Fruit fly (Drosophila melanogaster): ENCODE data around the gene Rab18.

Rab18 gene

DNA sequence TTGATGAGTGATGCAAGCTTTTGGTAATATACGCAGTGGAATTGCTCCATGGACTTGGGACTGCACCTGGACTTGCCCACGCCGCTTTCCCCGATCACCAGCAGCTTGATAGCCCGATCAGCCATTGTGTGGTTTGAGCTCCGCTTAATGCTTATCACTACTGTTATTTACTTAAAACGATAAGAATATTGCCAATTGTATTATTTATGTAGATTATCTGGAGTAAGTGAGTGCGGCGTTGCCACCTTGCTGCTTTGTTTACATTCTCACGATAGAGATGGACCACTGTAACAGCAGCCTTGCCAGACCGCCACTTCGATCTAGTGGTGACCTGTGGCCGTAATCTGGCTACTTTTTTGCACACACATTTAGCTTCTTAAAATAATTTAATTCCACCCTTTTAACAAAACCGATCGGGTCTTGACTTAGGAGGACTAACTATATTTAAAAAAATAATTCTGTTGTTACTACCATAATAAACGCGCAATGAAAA lies at the start of gene Rab18:
Rab18 (minus strand) TSS at position 276 of the 493 bp plus-strand sequence.
- TF ChIP-seq CG8478 (optimal IDR thresholded peaks at IDR 0.05) (no peak), CTCF (optimal IDR thresholded peaks at IDR 0.05) (peak in 1 of 2 experiments; percentile 16)

DNA sequence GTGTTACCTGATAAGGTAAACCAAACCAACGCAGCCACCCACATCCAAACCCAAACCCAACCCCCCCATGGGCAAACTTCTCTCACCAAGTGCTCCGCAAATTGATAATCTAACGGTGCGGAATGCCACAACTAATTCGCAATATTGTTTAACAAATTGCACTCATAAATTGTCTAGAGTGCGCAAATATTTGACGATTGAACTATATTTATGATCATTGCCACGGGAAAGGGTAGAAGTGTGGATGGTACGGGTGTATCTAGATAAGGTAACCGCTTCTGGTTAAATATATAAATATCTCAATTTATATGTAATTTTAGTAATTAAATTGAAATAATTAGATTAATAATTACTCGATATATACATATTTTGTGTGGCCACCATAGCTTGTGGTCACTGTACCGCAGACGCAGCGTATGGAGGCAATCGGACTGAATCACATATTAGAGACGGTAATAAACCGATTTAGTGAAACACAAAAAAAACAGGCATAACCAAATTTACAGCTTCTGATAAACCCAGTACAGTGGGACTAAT lies 46.9 kb upstream of the Rab18 start:
- TF ChIP-seq CG8478 (optimal IDR thresholded peaks at IDR 0.05) = no peak
- TF ChIP-seq CTCF (optimal IDR thresholded peaks at IDR 0.05) = no peak

DNA sequence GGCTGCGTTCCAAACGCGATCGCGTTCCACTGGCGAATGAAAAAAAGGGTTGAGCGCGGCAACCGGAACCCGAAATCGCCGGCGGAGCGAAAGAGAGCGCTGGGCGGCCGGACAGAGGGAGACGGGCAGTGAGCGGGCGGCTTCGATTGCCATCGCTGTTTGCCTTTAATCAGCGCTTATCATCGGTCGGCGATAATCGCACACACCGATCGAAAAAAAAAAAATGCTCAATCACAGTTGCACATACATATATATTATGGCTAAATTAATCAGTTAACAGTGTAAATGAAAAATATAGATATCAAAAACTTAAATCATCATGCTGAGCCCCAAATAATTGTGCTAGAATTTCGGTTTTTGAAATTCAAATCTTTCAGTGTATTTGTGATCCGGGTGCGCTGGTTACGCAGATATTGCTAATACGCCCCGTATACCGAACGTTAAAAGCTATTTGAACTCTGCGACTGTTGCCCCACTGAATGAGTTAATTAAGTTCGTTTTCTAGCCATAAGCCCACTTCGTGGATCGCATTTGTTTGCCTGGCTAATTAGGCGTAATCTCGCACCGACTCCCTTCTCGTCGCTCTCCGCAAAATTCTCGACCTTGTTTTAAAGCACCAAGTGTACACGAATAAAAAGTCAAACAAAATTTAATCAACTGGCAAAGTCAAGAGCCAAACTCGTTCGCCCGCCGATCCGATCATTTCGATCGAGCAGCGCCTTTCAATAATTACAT lies 46.3 kb upstream of the Rab18 start, which contains the start of gene CG33080:
CG33080 (minus strand) TSS at position 38 of the 735 bp plus-strand sequence.
- TF ChIP-seq CTCF (optimal IDR thresholded peaks at IDR 0.05) (no peak), CG8478 (optimal IDR thresholded peaks at IDR 0.05) (no peak)

DNA sequence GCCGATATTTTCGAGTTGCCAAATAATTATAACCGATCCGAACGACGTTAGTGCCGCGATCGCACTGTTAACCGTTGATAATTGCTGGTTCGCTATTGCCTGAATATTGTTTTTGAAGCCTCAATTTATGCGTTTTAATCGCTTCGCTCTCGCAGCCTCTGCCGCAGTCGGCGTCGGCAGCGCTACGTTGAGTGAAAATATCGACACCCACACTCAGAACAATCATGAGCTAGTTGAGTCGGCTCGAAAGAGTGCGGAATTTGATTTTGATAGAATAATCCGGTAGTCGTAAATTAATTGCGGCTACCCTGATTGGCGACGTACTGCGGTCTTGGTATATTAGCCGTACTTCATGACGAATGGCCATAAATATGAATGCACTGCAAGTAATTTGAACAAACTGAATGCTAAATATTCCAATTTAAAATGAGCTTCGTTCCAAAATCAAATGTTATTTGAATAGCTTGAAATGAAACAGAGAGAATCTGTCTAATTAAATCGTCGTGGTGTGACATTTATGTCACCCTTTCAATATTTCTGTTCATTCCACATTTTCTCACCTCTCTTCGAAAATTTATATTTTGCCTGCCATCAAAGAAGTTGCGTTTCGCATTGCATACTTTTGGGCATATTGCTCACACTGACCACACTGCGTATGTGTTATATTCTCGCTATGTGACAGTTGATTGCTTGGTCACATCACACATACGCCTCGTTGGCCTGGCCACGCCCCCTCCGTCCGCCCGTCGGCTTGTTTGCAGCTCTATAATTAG lies 44.0 kb upstream of the Rab18 start:
- TF ChIP-seq CG8478 (optimal IDR thresholded peaks at IDR 0.05) (no peak), CTCF (optimal IDR thresholded peaks at IDR 0.05) (no peak)

DNA sequence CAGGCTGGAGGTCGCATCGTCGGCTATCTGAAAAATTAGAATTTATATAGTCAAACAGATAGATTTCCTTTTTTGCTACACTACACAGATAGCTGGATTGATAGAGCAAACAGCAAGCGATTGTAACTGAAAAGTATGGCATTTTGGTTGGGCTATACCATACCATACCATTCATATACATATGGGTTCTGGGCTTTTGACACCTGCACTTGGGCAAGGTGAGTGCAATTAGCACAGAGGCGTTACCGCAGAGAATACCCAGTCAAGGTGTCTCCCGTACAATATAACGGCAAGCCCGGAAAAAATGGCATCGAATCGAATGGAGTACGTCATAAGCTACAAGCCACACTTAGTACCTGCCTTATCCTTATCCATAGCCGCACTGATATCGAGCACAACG lies 43.2 kb upstream of the Rab18 start:
- TF ChIP-seq CG8478 (optimal IDR thresholded peaks at IDR 0.05) (no peak), CTCF (optimal IDR thresholded peaks at IDR 0.05) (no peak)

DNA sequence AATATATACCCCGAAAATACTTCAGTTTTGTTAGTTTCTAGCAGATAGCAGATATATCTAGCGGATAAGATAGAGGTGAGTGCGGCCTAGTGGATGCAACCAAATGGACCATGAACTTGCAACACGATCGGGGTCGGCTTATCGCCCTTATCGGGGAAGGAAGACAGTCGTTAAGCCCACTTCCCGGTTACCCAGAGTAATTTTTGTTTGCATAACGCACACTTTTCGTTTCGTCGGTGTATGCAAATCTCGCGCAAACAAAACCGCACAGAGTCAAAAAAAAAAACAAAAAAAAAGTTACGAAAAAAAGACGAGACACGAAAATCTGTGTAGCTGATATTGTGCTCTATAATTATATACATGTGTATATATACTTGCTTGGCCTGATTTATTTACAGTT lies 41.4 kb upstream of the Rab18 start:
- no peak for TF ChIP-seq CTCF (optimal IDR thresholded peaks at IDR 0.05)
- no peak for TF ChIP-seq CG8478 (optimal IDR thresholded peaks at IDR 0.05)

DNA sequence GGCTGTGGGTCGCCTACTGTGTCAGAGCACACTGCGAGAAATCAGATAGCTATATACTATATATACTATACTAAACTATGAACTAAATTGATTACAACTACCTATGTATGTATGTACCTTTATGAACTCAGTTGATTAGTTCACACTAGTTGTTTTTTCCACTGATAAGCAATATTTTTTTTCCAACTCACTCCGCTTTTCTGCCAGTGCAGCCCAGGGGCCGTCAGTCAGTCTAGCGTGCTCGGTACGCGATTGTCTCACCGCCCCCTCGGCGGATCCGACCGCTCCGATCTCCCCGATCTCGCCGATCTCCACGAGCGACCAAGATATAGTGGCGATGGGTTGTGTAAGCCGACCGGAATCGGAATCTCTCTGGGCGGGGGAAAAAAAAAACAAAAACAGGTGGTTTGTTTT lies 34.3 kb upstream of the Rab18 start:
- no peak for TF ChIP-seq CG8478 (optimal IDR thresholded peaks at IDR 0.05)

DNA sequence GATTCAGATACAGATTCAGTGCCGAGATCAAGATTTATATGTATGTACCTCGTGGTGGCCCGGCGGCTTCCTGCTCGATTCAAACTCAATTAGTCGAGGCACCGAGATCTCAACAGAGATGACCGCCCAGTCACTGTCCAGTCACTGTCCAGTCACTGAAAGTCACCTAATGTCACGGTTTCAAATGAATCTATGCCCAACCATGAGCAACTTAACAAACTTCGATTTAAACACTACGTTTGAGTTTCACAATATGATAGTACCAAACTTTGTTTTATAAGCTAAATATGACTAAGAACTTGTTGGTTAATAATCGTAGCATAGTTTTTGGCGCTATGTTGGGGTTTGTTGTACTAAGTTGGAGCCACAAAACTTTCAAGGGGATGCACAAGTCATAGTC lies 33.5 kb upstream of the Rab18 start:
- TF ChIP-seq CTCF (optimal IDR thresholded peaks at IDR 0.05) = no peak

DNA sequence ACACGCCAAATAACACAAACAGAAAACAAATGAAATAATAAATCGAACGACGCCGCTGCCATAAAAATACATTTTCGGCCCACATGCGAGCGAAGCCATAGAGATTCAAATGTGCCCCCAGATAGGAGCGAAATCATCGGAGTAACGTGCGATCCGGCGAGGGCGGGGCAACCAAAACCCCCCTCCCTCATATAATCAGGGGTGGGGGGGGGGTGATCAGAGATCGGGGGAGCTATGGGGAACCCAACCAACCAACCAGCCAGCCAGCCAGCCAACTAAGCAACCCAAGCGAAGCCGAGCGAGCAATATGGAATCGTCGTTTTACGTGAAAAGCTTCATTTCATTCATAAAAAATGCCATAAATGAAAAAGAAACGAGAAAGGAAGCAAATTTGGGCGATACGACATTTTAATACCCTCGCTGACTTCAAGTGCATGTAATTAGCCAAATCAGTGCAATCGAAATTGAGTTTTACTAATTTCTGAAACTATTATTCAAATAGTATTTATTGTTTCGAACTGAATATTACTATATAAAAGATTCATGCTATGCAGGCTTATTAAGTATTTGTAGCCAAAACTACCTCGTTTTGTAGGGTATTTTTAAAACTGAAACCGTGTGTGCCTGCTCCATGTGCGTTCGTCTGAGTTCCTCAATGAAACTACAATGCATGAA lies 28.3 kb upstream of the Rab18 start:
- no peak for TF ChIP-seq CG8478 (optimal IDR thresholded peaks at IDR 0.05)
- no peak for TF ChIP-seq CTCF (optimal IDR thresholded peaks at IDR 0.05)

DNA sequence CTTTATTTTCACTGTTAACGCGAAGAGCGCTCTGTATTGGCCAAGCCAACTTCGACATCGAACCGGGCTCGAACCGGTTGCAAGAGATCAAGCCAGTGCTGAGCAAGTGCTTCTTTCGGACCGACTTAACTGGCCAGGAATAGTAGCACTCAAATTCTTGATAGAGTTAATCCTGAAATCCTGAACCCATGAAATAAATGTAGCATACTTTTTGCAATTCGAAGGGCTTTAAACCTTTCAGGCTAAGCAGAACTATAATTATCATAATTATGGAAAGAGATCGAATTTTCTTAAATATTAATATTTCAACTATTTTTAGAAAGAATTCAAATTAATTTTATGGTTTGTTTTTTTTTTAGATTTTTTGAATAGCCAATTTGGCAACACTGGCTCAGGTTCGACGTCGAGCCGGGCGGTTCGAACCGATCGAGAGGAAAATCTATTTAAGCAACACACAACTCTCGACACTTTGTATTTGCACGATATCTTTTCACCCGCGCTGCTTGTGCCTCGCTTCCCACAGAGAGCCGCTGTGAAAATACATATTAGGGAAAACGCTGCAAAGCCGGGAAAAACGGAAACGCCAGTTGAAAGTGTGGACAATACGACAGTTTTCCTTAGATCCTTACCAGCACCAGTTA lies 26.6 kb upstream of the Rab18 start, which contains the start of gene AdamTS-B:
AdamTS-B (plus strand) TSS at position 471 of the 641 bp plus-strand sequence.
- TF ChIP-seq CG8478 (optimal IDR thresholded peaks at IDR 0.05) = no peak
- TF ChIP-seq CTCF (optimal IDR thresholded peaks at IDR 0.05) = no peak

DNA sequence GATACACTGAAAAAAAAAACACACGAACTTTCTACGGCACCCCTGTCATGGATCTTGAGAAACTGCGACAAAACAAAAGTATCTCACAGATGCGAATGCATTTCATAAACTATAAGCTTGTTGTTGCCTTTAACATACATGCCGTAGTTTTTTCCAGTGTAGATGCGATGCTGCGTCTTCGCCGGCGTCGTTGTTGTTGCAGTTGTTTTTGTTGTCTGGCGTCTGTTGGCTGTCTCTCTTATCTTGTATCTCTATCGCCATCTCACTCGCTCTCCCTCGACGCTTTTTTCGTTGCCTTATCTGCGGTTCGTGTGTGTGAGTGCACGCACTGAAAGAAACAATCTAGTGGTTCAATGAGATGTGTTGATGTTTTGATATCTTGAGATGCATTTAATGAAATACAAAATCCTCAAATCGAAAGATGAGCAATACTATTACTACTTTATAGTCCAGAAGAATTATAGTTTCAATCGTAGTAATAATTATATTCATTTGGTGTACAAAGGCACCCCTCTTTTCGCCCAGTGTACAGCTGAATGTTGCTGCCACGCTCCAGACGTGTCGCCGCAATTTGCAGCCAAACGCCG lies 24.9 kb upstream of the Rab18 start:
- no peak for TF ChIP-seq CG8478 (optimal IDR thresholded peaks at IDR 0.05)
- TF ChIP-seq CTCF (optimal IDR thresholded peaks at IDR 0.05) = no peak

DNA sequence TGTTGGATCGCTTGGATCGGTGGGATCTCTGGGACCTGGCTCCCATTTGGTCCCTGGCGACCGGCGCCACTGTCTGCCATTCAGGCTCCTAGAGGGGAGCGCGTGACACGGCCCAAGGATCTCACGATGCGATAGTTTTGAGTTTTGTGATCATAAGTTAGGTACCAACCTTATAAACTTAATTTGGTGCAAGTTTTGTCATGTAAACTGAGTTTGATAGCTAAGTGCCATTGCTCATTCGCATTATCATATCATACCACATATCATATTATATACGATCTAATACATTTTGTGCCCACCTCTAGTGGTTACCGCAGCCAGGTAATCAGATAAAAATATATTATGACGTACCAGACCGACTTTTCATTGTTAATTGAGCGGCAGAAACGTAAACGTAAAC lies 24.3 kb upstream of the Rab18 start:
- TF ChIP-seq CG8478 (optimal IDR thresholded peaks at IDR 0.05) (no peak), CTCF (optimal IDR thresholded peaks at IDR 0.05) (no peak)

DNA sequence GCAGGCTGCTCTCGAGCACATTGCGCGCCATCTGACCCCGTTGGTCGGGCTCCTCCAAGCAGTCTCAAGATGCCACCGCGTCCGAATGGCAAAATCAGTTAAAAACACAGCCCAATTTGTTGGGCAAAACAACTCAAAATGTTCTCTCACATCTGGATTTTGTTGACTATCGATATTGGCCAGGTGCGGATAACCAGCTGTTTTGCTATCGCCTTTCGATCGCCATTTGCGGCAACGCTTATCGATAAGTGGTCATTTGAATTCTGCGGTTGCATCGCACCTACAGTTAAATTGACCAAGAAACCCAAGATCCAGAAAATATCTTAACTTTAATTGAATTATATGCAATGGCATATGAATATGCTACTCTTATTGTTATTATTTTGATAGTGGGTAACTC lies 23.4 kb upstream of the Rab18 start, which contains the start of gene CG3149:
CG3149 (minus strand) TSS at position 171 of the 400 bp plus-strand sequence.
- TF ChIP-seq CG8478 (optimal IDR thresholded peaks at IDR 0.05) (no peak), CTCF (optimal IDR thresholded peaks at IDR 0.05) (no peak)

DNA sequence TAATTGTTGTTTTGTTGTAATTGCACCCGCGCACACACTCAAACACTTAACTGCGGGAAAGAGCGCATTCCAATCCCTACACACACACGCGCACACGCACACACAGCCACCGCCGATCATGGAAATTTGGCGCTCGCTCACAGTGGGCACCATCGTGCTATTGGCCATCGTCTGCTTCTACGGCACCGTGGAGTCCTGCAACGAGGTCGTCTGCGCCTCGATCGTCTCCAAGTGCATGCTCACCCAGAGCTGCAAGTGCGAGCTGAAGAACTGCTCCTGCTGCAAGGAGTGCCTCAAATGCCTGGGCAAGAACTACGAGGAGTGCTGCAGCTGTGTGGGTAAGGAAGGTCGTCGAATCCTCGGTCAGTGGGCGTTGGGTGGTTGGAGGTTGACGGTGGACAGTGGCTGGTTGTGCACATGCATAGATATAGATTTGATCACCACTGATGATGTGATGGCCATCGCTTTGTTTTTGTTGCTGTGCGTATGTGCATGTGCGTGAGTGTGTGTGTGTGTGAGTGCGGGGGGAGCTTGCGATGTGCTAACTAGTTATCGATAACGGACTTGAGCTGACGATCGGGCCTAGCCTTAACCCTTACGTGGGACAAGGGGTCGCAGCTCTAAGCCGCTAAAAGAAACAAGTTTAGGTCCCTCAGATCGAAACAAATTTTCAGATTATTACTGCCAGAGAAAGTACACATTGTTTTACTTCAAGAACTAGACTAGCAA lies 19.2 kb upstream of the Rab18 start:
- TF ChIP-seq CG8478 (optimal IDR thresholded peaks at IDR 0.05) = no peak
- TF ChIP-seq CTCF (optimal IDR thresholded peaks at IDR 0.05) = no peak
